Worm (Caenorhabditis elegans): Measurements from ENCODE around the gene tasp-1.
"Not testable (repeated sequence)": the region's sequence is repeated elsewhere in the genome, so short reads cannot be mapped to it uniquely, and the experiment has no call there.

tasp-1 gene

ce11 chrIII:10805625-10806024 is 46.5 kb downstream of the tasp-1 start, which contains the start of gene klp-7:
Gene klp-7 (plus strand): TSS chrIII:10805925.
- TF ChIP-seq aha-1 (tag); nhr-48 (tag; optimal IDR thresholded peaks at IDR 0.05); madf-9 (GFP tag; conservative IDR thresholded peaks at IDR 0.05): not testable (repeated sequence)

- TF ChIP-seq set-16 (GFP tag; IDR thresholded peaks at IDR 0.05) (peak; percentile 71), unc-62 (GFP tag; optimal IDR thresholded peaks at IDR 0.05 in 1 of 2) (no peak), unc-62 (tag; optimal IDR thresholded peaks at IDR 0.05) (no peak), vab-7 (GFP tag; IDR thresholded peaks at IDR 0.05) (0 out of 2 replicates have a peak, but pooled peaks have one; percentile 40), hmg-1.1 (GFP tag; IDR thresholded peaks at IDR 0.05) (peak; percentile 29; the same call in 1 of the 2 replicates), nhr-77 (tag; optimal IDR thresholded peaks at IDR 0.05) (no peak), nhr-28 (tag; optimal IDR thresholded peaks at IDR 0.05) (no peak)
Measured at ce11 chrIII:10806821-10807220, 47.7 kb downstream of the tasp-1 start.

- TF ChIP-seq F49E8.2 (tag; optimal IDR thresholded peaks at IDR 0.05; ENCODE audit: borderline replicate concordance) (peak; percentile 75), Y48G9A.11 (GFP tag; IDR thresholded peaks at IDR 0.05) (0 out of 2 replicates have a peak, but pooled peaks have one; percentile 18), gei-8 (GFP tag; optimal IDR thresholded peaks at IDR 0.05) (no peak), lin-38 (GFP tag; IDR thresholded peaks at IDR 0.05) (peak; percentile 63), nhr-11 (tag; optimal IDR thresholded peaks at IDR 0.05) (no peak), aly-2 (tag; optimal IDR thresholded peaks at IDR 0.05) (no peak), duxl-1 (tag; optimal IDR thresholded peaks at IDR 0.05; ENCODE audit: poor library complexity) (no peak), aha-1 (tag) (no peak), ctbp-1 (GFP tag; IDR thresholded peaks at IDR 0.05) (no peak), snpc-4 (tag; optimal IDR thresholded peaks at IDR 0.05) (no peak), unc-130 (GFP tag; optimal IDR thresholded peaks at IDR 0.05) (peak; percentile 70), mdt-29 (GFP tag; IDR thresholded peaks at IDR 0.05) (0 out of 2 replicates have a peak, but pooled peaks have one; percentile 24), daf-16 (GFP tag; optimal IDR thresholded peaks at IDR 0.05) (no peak), daf-16 (tag; optimal IDR thresholded peaks at IDR 0.05) (no peak)
Measured at ce11 chrIII:10807236-10807635, 48.1 kb downstream of the tasp-1 start.

- TF ChIP-seq ceh-20 (GFP tag; IDR thresholded peaks at IDR 0.05) (no peak; the same call in 1 of the 2 replicates), ceh-82 (tag; optimal IDR thresholded peaks at IDR 0.05) (no peak), aly-2 (tag; optimal IDR thresholded peaks at IDR 0.05) (no peak), fkh-10 (GFP tag; optimal IDR thresholded peaks at IDR 0.05) (no peak), zip-2 (tag; optimal IDR thresholded peaks at IDR 0.05) (no peak), arid-1 (GFP tag; conservative IDR thresholded peaks at IDR 0.05) (0 out of 2 replicates have a peak, but pooled peaks have one; percentile 14), lin-15B (tag; optimal IDR thresholded peaks at IDR 0.05) (no peak), dmd-6 (GFP tag; IDR thresholded peaks at IDR 0.05) (no peak; the same call in 1 of the 2 replicates), dve-1 (tag; optimal IDR thresholded peaks at IDR 0.05; ENCODE audit: insufficient read depth) (no peak), egl-27 (tag; optimal IDR thresholded peaks at IDR 0.05) (no peak), T26A8.4 (GFP tag; IDR thresholded peaks at IDR 0.05) (no peak), lin-13 (GFP tag; optimal IDR thresholded peaks at IDR 0.05) (no peak), nhr-6 (tag; optimal IDR thresholded peaks at IDR 0.05) (no peak), skn-1 (tag; optimal IDR thresholded peaks at IDR 0.05) (no peak), hlh-11 (tag; optimal IDR thresholded peaks at IDR 0.05) (peak; percentile 55), ama-1 (optimal IDR thresholded peaks at IDR 0.05) (no peak), ctbp-1 (GFP tag; IDR thresholded peaks at IDR 0.05) (0 out of 2 replicates have a peak, but pooled peaks have one; percentile 37), nhr-25 (tag; optimal IDR thresholded peaks at IDR 0.05; ENCODE audit: borderline replicate concordance, insufficient read depth) (no peak), tag-97 (GFP tag; IDR thresholded peaks at IDR 0.05) (no peak), ceh-44 (GFP tag; IDR thresholded peaks at IDR 0.05) (no peak), rbr-2 (tag; optimal IDR thresholded peaks at IDR 0.05) (peak; percentile 34), D1046.2 (GFP tag; IDR thresholded peaks at IDR 0.05) (0 out of 2 replicates have a peak, but pooled peaks have one; percentile 25), tra-1 (GFP tag; IDR thresholded peaks at IDR 0.05) (no peak), Y105C5A.15 (GFP tag; IDR thresholded peaks at IDR 0.05) (no peak), egl-43 (GFP tag; IDR thresholded peaks at IDR 0.05) (0 out of 2 replicates have a peak, but pooled peaks have one; percentile 7), pha-4 (GFP tag; IDR thresholded peaks at IDR 0.05) (no peak; the same call in 1 of the 2 replicates), pha-4 (tag; optimal IDR thresholded peaks at IDR 0.05) (no peak), nhr-77 (tag; optimal IDR thresholded peaks at IDR 0.05) (no peak)
Measured at ce11 chrIII:10807956-10808355, 48.8 kb downstream of the tasp-1 start.
